Fruit fly (Drosophila melanogaster) whole organism, embryonic: ENCODE measurements around the gene RluA-1.

Experiments used
- ATbp ChIP-seq: fragments of 200-800 bp; sonication (Bioruptor generic); optimal IDR thresholded peaks from 2 replicates; lab custom pipeline; 2017; ENCODE audit warnings: missing biosample characterization, mild to moderate bottlenecking, missing genetic modification characterization, missing genetic modification reagents
- Asciz ChIP-seq: fragments of 200-800 bp; sonication (Bioruptor generic); optimal IDR thresholded peaks from 2 replicates; lab custom pipeline; 2017; ENCODE audit warnings: missing biosample characterization, mild to moderate bottlenecking, missing genetic modification characterization, missing genetic modification reagents
- Atf6 ChIP-seq: fragments of 200-800 bp; sonication (Bioruptor generic); IDR thresholded peaks from 2 replicates; pipeline ENCODE4 v1.3.6; 2022; ENCODE audit warnings: missing biosample characterization, missing genetic modification characterization
- BEAF-32 ChIP-seq: fragments of 200-800 bp; sonication (Bioruptor generic); optimal IDR thresholded peaks from 3 replicates; lab custom pipeline; 2017; ENCODE audit warnings: missing biosample characterization, missing genetic modification characterization, mild to moderate bottlenecking, moderate library complexity, missing genetic modification reagents
- Bteb2 ChIP-seq: fragments of 200-800 bp; sonication (Bioruptor generic); optimal IDR thresholded peaks from 2 replicates; lab custom pipeline; 2016; ENCODE audit warnings: missing biosample characterization, missing genetic modification characterization
- CG10366 ChIP-seq: fragments of 200-800 bp; sonication (Bioruptor generic); IDR thresholded peaks from 2 replicates; pipeline ENCODE4 v1.3.6; 2022; ENCODE audit warnings: missing biosample characterization, missing genetic modification characterization
- CG10431 ChIP-seq: fragments of 200-800 bp; sonication (Bioruptor generic); optimal IDR thresholded peaks from 3 replicates; lab custom pipeline; 2018; ENCODE audit warnings: missing biosample characterization, mild to moderate bottlenecking, missing genetic modification characterization
- CG11247 ChIP-seq: fragments of 200-800 bp; sonication (Bioruptor generic); IDR thresholded peaks from 2 replicates; pipeline ENCODE4 v1.3.6; 2022; ENCODE audit warnings: missing biosample characterization, missing genetic modification characterization
- CG11695 ChIP-seq: fragments of 200-800 bp; sonication (Bioruptor generic); IDR thresholded peaks from 3 replicates; pipeline ENCODE4 v1.3.6; 2022; ENCODE audit warnings: missing biosample characterization, missing genetic modification characterization
- CG11696 ChIP-seq: fragments of 200-800 bp; sonication (Bioruptor generic); IDR thresholded peaks from 2 replicates; pipeline ENCODE4 v1.3.6; 2022; ENCODE audit warnings: missing biosample characterization, missing genetic modification characterization
- CG12071 ChIP-seq: fragments of 200-800 bp; sonication (Bioruptor generic); optimal IDR thresholded peaks from 3 replicates; lab custom pipeline; 2018; ENCODE audit warnings: missing biosample characterization, mild to moderate bottlenecking, missing genetic modification characterization
- CG13123 ChIP-seq: fragments of 200-800 bp; sonication (Bioruptor generic); optimal IDR thresholded peaks from 2 replicates; lab custom pipeline; 2016; ENCODE audit warnings: missing biosample characterization, missing genetic modification characterization
- CG13424 ChIP-seq: fragments of 200-800 bp; sonication (Bioruptor generic); optimal IDR thresholded peaks from 2 replicates; lab custom pipeline; 2019; ENCODE audit warnings: missing biosample characterization, mild to moderate bottlenecking, missing genetic modification characterization, moderate library complexity
- CG13624 ChIP-seq: fragments of 200-800 bp; sonication (Bioruptor generic); optimal IDR thresholded peaks from 2 replicates; lab custom pipeline; 2016; ENCODE audit warnings: missing biosample characterization, missing genetic modification characterization
- CG15011 ChIP-seq: fragments of 200-800 bp; sonication (Bioruptor generic); optimal IDR thresholded peaks from 3 replicates; lab custom pipeline; 2018; ENCODE audit warnings: missing biosample characterization, mild to moderate bottlenecking, missing genetic modification characterization
- CG17912 ChIP-seq: fragments of 200-800 bp; sonication (Bioruptor generic); optimal IDR thresholded peaks from 2 replicates; lab custom pipeline; 2018; ENCODE audit warnings: missing biosample characterization, mild to moderate bottlenecking, missing genetic modification characterization
- CG18476 ChIP-seq: fragments of 200-800 bp; sonication (Bioruptor generic); optimal IDR thresholded peaks from 2 replicates; lab custom pipeline; 2016; ENCODE audit warnings: missing biosample characterization, mild to moderate bottlenecking, missing genetic modification characterization
- CG31365 ChIP-seq: fragments of 200-800 bp; sonication (Bioruptor generic); optimal IDR thresholded peaks from 2 replicates; lab custom pipeline; 2018; ENCODE audit warnings: missing biosample characterization, mild to moderate bottlenecking, missing genetic modification characterization
- CG3163 ChIP-seq: fragments of 200-800 bp; sonication (Bioruptor generic); optimal IDR thresholded peaks from 3 replicates; lab custom pipeline; 2016; ENCODE audit warnings: missing biosample characterization, missing genetic modification characterization
- CG34376 ChIP-seq: fragments of 200-800 bp; sonication (Bioruptor generic); optimal IDR thresholded peaks from 2 replicates; lab custom pipeline; 2018; ENCODE audit warnings: missing biosample characterization, mild to moderate bottlenecking, missing genetic modification characterization
- CG4328 ChIP-seq: fragments of 200-800 bp; sonication (Bioruptor generic); optimal IDR thresholded peaks from 3 replicates; lab custom pipeline; 2017; ENCODE audit warnings: missing biosample characterization, missing genetic modification reagents, missing genetic modification characterization
- CG6689 ChIP-seq: fragments of 200-800 bp; sonication (Bioruptor generic); IDR thresholded peaks from 2 replicates; pipeline ENCODE4 v1.3.6; 2022; ENCODE audit warnings: missing biosample characterization, missing genetic modification characterization
- CG7745 ChIP-seq: fragments of 200-800 bp; sonication (Bioruptor generic); optimal IDR thresholded peaks from 2 replicates; lab custom pipeline; 2018; ENCODE audit warnings: missing biosample characterization, mild to moderate bottlenecking, missing genetic modification characterization, moderate library complexity
- CG7987 ChIP-seq: fragments of 200-800 bp; sonication (Bioruptor generic); optimal IDR thresholded peaks from 2 replicates; lab custom pipeline; 2018; ENCODE audit warnings: missing biosample characterization, mild to moderate bottlenecking, missing genetic modification characterization, moderate library complexity
- Dip3 ChIP-seq: fragments of 200-800 bp; sonication (Bioruptor generic); optimal IDR thresholded peaks from 3 replicates; lab custom pipeline; 2016; ENCODE audit warnings: missing biosample characterization, missing genetic modification characterization
- Doc3 ChIP-seq: fragments of 200-800 bp; sonication (Bioruptor generic); IDR thresholded peaks from 3 replicates; pipeline ENCODE4 v1.3.6; 2022; ENCODE audit warnings: missing biosample characterization, missing genetic modification characterization; ENCODE audit not compliant: partially characterized antibody
- Dp ChIP-seq: fragments of 200-800 bp; sonication (Bioruptor generic); optimal IDR thresholded peaks from 2 replicates; lab custom pipeline; 2018; ENCODE audit warnings: missing biosample characterization, mild to moderate bottlenecking, missing genetic modification characterization, moderate library complexity
- E2f1 ChIP-seq: fragments of 200-800 bp; sonication (Bioruptor generic); IDR thresholded peaks from 2 replicates; pipeline ENCODE4 v1.3.6; 2022; ENCODE audit warnings: missing biosample characterization, missing genetic modification characterization
- ERR ChIP-seq: fragments of 200-800 bp; sonication (Bioruptor generic); optimal IDR thresholded peaks from 2 replicates; lab custom pipeline; 2016; ENCODE audit warnings: missing biosample characterization, missing genetic modification characterization
- Fer3 ChIP-seq: fragments of 200-800 bp; sonication (Bioruptor generic); optimal IDR thresholded peaks from 2 replicates; lab custom pipeline; 2018; ENCODE audit warnings: missing biosample characterization, mild to moderate bottlenecking, missing genetic modification characterization, moderate library complexity
- GATAe ChIP-seq: fragments of 200-800 bp; sonication (Bioruptor generic); conservative IDR thresholded peaks from 2 replicates; pipeline ENCODE4 v1.3.6; 2022; ENCODE audit warnings: missing biosample characterization, missing genetic modification characterization
- HHEX ChIP-seq: fragments of 200-800 bp; sonication (Bioruptor generic); optimal IDR thresholded peaks from 3 replicates; lab custom pipeline; 2017; ENCODE audit warnings: missing biosample characterization, mild to moderate bottlenecking, missing genetic modification characterization, missing genetic modification reagents
- Hsf ChIP-seq: fragments of 200-800 bp; sonication (Bioruptor generic); optimal IDR thresholded peaks from 3 replicates; lab custom pipeline; 2016; ENCODE audit warnings: missing biosample characterization, missing genetic modification characterization
- Side ChIP-seq: fragments of 200-800 bp; sonication (Bioruptor generic); optimal IDR thresholded peaks from 2 replicates; lab custom pipeline; 2016; ENCODE audit warnings: missing biosample characterization, missing genetic modification characterization
- ab ChIP-seq: fragments of 200-800 bp; sonication (Bioruptor generic); optimal IDR thresholded peaks from 2 replicates; lab custom pipeline; 2016; ENCODE audit warnings: missing biosample characterization, missing genetic modification characterization
- cato ChIP-seq: fragments of 200-800 bp; sonication (Bioruptor generic); optimal IDR thresholded peaks from 2 replicates; lab custom pipeline; 2016; ENCODE audit warnings: missing biosample characterization, missing genetic modification characterization, borderline replicate concordance
- dan ChIP-seq: fragments of 200-800 bp; sonication (Bioruptor generic); IDR thresholded peaks from 2 replicates; pipeline ENCODE4 v1.3.6; 2022; ENCODE audit warnings: missing biosample characterization, missing genetic modification characterization
- dati ChIP-seq: fragments of 200-800 bp; sonication (Bioruptor generic); IDR thresholded peaks from 2 replicates; pipeline ENCODE4 v1.3.6; 2022; ENCODE audit warnings: missing biosample characterization, missing genetic modification characterization
- eyg ChIP-seq: fragments of 200-800 bp; sonication (Bioruptor generic); optimal IDR thresholded peaks from 3 replicates; lab custom pipeline; 2016; ENCODE audit warnings: missing biosample characterization, missing genetic modification characterization
- fd102C ChIP-seq: fragments of 200-800 bp; sonication (Bioruptor generic); optimal IDR thresholded peaks from 2 replicates; lab custom pipeline; 2018; ENCODE audit warnings: missing biosample characterization, mild to moderate bottlenecking, missing genetic modification characterization, moderate library complexity
- gfzf ChIP-seq: fragments of 200-800 bp; sonication (Bioruptor generic); optimal IDR thresholded peaks from 2 replicates; lab custom pipeline; 2016; ENCODE audit warnings: missing biosample characterization, mild to moderate bottlenecking, missing genetic modification characterization, moderate library complexity
- lola ChIP-seq, 3 experiments: fragments of >200 bp in 2 of 3; fragments of 200-800 bp in 1 of 3; sonication (Bioruptor generic) in 1 of 3; optimal IDR thresholded peaks; 2 replicates each; lab custom pipeline; 2017 to 2019; ENCODE audit warnings: missing biosample characterization in 3 of 3, missing genetic modification characterization in 3 of 3, mild to moderate bottlenecking in 1 of 3, moderate library complexity in 1 of 3
- mam ChIP-seq: fragments of 200-800 bp; sonication (Bioruptor generic); optimal IDR thresholded peaks from 3 replicates; lab custom pipeline; 2016; ENCODE audit warnings: missing biosample characterization, missing genetic modification characterization
- nom ChIP-seq: fragments of 200-800 bp; sonication (Bioruptor generic); optimal IDR thresholded peaks from 2 replicates; lab custom pipeline; 2017; ENCODE audit warnings: missing biosample characterization, missing genetic modification characterization, mild to moderate bottlenecking, moderate library complexity, missing genetic modification reagents
- sens-2 ChIP-seq: fragments of 200-800 bp; sonication (Bioruptor generic); IDR thresholded peaks from 2 replicates; pipeline ENCODE4 v1.3.6; 2022; ENCODE audit warnings: missing biosample characterization, missing genetic modification characterization
- sim ChIP-seq: fragments of 200-800 bp; sonication (Bioruptor generic); IDR thresholded peaks from 2 replicates; pipeline ENCODE4 v1.3.6; 2022; ENCODE audit warnings: missing biosample characterization, missing genetic modification characterization
- sima ChIP-seq: fragments of 200-800 bp; sonication (Bioruptor generic); optimal IDR thresholded peaks from 2 replicates; lab custom pipeline; 2016; ENCODE audit warnings: missing biosample characterization, missing genetic modification characterization
- tgo ChIP-seq: fragments of 200-800 bp; sonication (Bioruptor generic); IDR thresholded peaks from 3 replicates; pipeline ENCODE4 v1.3.6; 2022; ENCODE audit warnings: missing biosample characterization, missing genetic modification characterization
- tio ChIP-seq: fragments of 200-800 bp; sonication (Bioruptor generic); optimal IDR thresholded peaks from 2 replicates; lab custom pipeline; 2017; ENCODE audit warnings: missing biosample characterization, missing genetic modification characterization, inconsistent platforms
- trh ChIP-seq: fragments of 200-800 bp; sonication (Bioruptor generic); optimal IDR thresholded peaks from 2 replicates; lab custom pipeline; 2016; ENCODE audit warnings: missing biosample characterization, missing genetic modification characterization
- tup ChIP-seq: fragments of 200-800 bp; sonication (Bioruptor generic); optimal IDR thresholded peaks from 2 replicates; lab custom pipeline; 2016; ENCODE audit warnings: missing biosample characterization, mild to moderate bottlenecking, missing genetic modification characterization, moderate library complexity

RluA-1 gene

DNA sequence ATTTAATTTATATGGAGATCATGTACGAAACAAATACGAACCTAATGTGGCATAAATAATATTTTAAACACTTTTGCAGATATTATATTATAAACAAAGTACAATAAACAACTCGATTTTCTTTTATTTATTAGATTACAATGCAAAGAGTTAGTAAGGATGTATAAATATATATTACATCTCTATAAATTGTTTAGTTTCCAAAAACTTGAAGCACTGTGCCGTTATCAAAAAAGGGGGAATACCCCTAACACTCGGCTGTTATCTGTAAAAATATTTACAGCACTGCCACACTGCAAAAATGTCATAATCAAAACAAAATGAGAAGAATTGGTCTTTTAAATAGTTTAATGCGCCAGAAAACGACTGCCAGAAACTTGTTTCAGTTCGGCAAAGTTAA is 45.6 kb downstream of the RluA-1 start, which contains the start of gene CG5188 (continued):
- TF ChIP-seq eyg: no peak
- no peak for TF ChIP-seq CG11247 (GFP tag; lab: Robert Waterston, UW)
- TF ChIP-seq CG17912: no peak
- TF ChIP-seq dan (GFP tag; lab: Robert Waterston, UW): no peak
- no peak for TF ChIP-seq tup (GFP tag; lab: Kevin White, UChicago)
- TF ChIP-seq CG3163 (GFP tag; lab: Kevin White, UChicago): no peak
- TF ChIP-seq CG15011 (GFP tag; lab: Kevin White, UChicago): no peak
- no peak for TF ChIP-seq sima (GFP tag; lab: Kevin White, UChicago)
- no peak for TF ChIP-seq Bteb2 (GFP tag; lab: Kevin White, UChicago)
- no peak for TF ChIP-seq dati (GFP tag; lab: Robert Waterston, UW)
- peak; percentile 27 for TF ChIP-seq Hsf
- TF ChIP-seq Asciz (GFP tag; lab: Kevin White, UChicago): peak; percentile 42
- TF ChIP-seq gfzf: peak; percentile 54
- TF ChIP-seq CG18476: no peak
- no peak; the same call in 1 of the 2 replicates for TF ChIP-seq GATAe (GFP tag; lab: Robert Waterston, UW)
- TF ChIP-seq ERR: no peak
- no peak for TF ChIP-seq fd102C (GFP tag; lab: Kevin White, UChicago)
- TF ChIP-seq Dip3 (GFP tag; lab: Kevin White, UChicago): no peak
- TF ChIP-seq sens-2 (GFP tag; lab: Robert Waterston, UW): no peak
- TF ChIP-seq E2f1 (GFP tag; lab: Robert Waterston, UW): no peak
- peak; percentile 42 for TF ChIP-seq CG34376
- peak; percentile 2 for TF ChIP-seq CG10431 (GFP tag; lab: Kevin White, UChicago)
- peak; percentile 41; the same call in 1 of the 2 replicates for TF ChIP-seq Atf6 (GFP tag; lab: Robert Waterston, UW)
- TF ChIP-seq Side (GFP tag; lab: Kevin White, UChicago): no peak
- TF ChIP-seq CG13424 (tag; lab: Kevin White, UChicago): peak; percentile 64
- no peak for TF ChIP-seq Doc3 (GFP tag; lab: Robert Waterston, UW)
- TF ChIP-seq Dp (GFP tag; lab: Kevin White, UChicago): peak; percentile 3
- TF ChIP-seq mam (GFP tag; lab: Kevin White, UChicago): peak; percentile 44
- TF ChIP-seq ATbp (GFP tag; lab: Kevin White, UChicago): no peak
- no peak for TF ChIP-seq CG7745 (tag; lab: Kevin White, UChicago)
- peak; percentile 3 for TF ChIP-seq CG13123
- no peak for TF ChIP-seq trh (GFP tag; lab: Kevin White, UChicago)
- TF ChIP-seq sim: no peak
- peak; percentile 64; the same call in 1 of the 2 replicates for TF ChIP-seq CG11696
- TF ChIP-seq ab: no peak
- no peak for TF ChIP-seq CG31365 (tag; lab: Kevin White, UChicago)
- TF ChIP-seq tio (GFP tag; lab: Kevin White, UChicago): no peak
- TF ChIP-seq CG6689: peak; percentile 51
- no peak for TF ChIP-seq CG7987 (GFP tag; lab: Kevin White, UChicago)
- peak in 1 of 3 experiments; percentile 37 for TF ChIP-seq lola (GFP tag; optimal IDR thresholded peaks at IDR 0.05; lab: Kevin White, UChicago)
- peak; percentile 12 for TF ChIP-seq BEAF-32 (GFP tag; lab: Kevin White, UChicago)
- TF ChIP-seq CG12071 (GFP tag; lab: Kevin White, UChicago): no peak
- peak; percentile 53 for TF ChIP-seq Fer3 (tag; lab: Kevin White, UChicago)
- peak; percentile 49 for TF ChIP-seq nom (GFP tag; lab: Kevin White, UChicago)
- no peak for TF ChIP-seq HHEX (GFP tag; lab: Kevin White, UChicago)
- no peak for TF ChIP-seq CG13624
- no peak for TF ChIP-seq cato (GFP tag; lab: Kevin White, UChicago)
- TF ChIP-seq CG10366 (GFP tag; lab: Robert Waterston, UW): no peak
- no peak for TF ChIP-seq CG4328 (GFP tag; lab: Kevin White, UChicago)
- peak; percentile 66; the same call in 2 of the 3 replicates for TF ChIP-seq CG11695 (GFP tag; lab: Robert Waterston, UW)
- TF ChIP-seq tgo (GFP tag; lab: Robert Waterston, UW): peak; percentile 17; the same call in 1 of the 3 replicates
